Worm (Caenorhabditis elegans) whole organism, early embryonic: ENCODE results near the gene T05A8.1.
A peak's percentile ranks its signal among the peaks of the same experiment; 100 is the strongest.

Experiments used
- B0310.2 ChIP-seq: sonication (generic microtip); optimal IDR thresholded peaks from 2 replicates; lab custom pipeline; 2016; ENCODE audit warnings: mild to moderate bottlenecking, missing genetic modification characterization, missing compliant biosample characterization
- F13C5.2 ChIP-seq: sonication (generic microtip); optimal IDR thresholded peaks from 2 replicates; lab custom pipeline; 2017; ENCODE audit warnings: mild to moderate bottlenecking, missing genetic modification characterization, inconsistent platforms, missing compliant biosample characterization
- aly-1 ChIP-seq: sonication (generic microtip); optimal IDR thresholded peaks from 2 replicates; lab custom pipeline; 2016; ENCODE audit warnings: missing genetic modification characterization, missing compliant biosample characterization
- ama-1 ChIP-seq: fragments of 150-350 bp; optimal IDR thresholded peaks from 2 replicates; lab custom pipeline; 2014
- ceh-13 ChIP-seq: fragments of 200-800 bp; sonication (Bioruptor generic); optimal IDR thresholded peaks from 2 replicates; lab custom pipeline; 2018; ENCODE audit warnings: mild to moderate bottlenecking, missing genetic modification characterization, missing compliant biosample characterization
- ceh-36 ChIP-seq: sonication (generic microtip); optimal IDR thresholded peaks from 2 replicates; lab custom pipeline; 2016; ENCODE audit warnings: missing genetic modification characterization, inconsistent platforms, missing compliant biosample characterization
- ets-7 ChIP-seq: sonication (generic microtip); optimal IDR thresholded peaks from 2 replicates; lab custom pipeline; 2016; ENCODE audit warnings: missing genotype, missing genetic modification characterization, missing compliant biosample characterization
- flt-1 ChIP-seq: fragments of 200-800 bp; sonication (Bioruptor generic); IDR thresholded peaks from 2 replicates; pipeline ENCODE4 v1.3.6; 2022; ENCODE audit warnings: missing genetic modification characterization, missing compliant biosample characterization
- hmbx-1 ChIP-seq: sonication (generic microtip); optimal IDR thresholded peaks from 2 replicates; lab custom pipeline; 2016; ENCODE audit warnings: mild to moderate bottlenecking, missing genetic modification characterization, missing compliant biosample characterization
- hmg-4 ChIP-seq: fragments of 200-800 bp; sonication (Bioruptor generic); optimal IDR thresholded peaks from 2 replicates; lab custom pipeline; 2018; ENCODE audit warnings: mild to moderate bottlenecking, missing genetic modification characterization, missing compliant biosample characterization
- hnd-1 ChIP-seq: sonication (generic microtip); optimal IDR thresholded peaks from 2 replicates; lab custom pipeline; 2016; ENCODE audit warnings: missing genetic modification characterization, missing compliant biosample characterization
- pes-1 ChIP-seq: fragments of 200-800 bp; sonication (Bioruptor generic); IDR thresholded peaks from 2 replicates; pipeline ENCODE4 v1.3.6; 2022; ENCODE audit warnings: missing genetic modification reagents, missing genetic modification characterization, missing compliant biosample characterization
- scrt-1 ChIP-seq: fragments of 200-800 bp; sonication (Bioruptor generic); IDR thresholded peaks from 2 replicates; pipeline ENCODE4 v1.3.6; 2022; ENCODE audit warnings: missing genetic modification characterization, missing compliant biosample characterization
- sea-1 ChIP-seq: fragments of 200-800 bp; sonication (Bioruptor generic); conservative IDR thresholded peaks from 2 replicates; pipeline ENCODE4 v1.3.6; 2022; ENCODE audit warnings: missing genetic modification characterization, missing compliant biosample characterization
- tbx-11 ChIP-seq: fragments of 200-800 bp; sonication (Bioruptor generic); IDR thresholded peaks from 2 replicates; pipeline ENCODE4 v1.3.6; 2022; ENCODE audit warnings: missing genetic modification characterization, missing compliant biosample characterization
- tbx-37 ChIP-seq: fragments of 200-800 bp; sonication (Bioruptor generic); conservative IDR thresholded peaks from 2 replicates; pipeline ENCODE4 v1.3.6; 2022; ENCODE audit warnings: missing genetic modification reagents, missing genetic modification characterization, missing compliant biosample characterization
- tra-4 ChIP-seq: sonication (generic microtip); optimal IDR thresholded peaks from 2 replicates; lab custom pipeline; 2017; ENCODE audit warnings: missing genetic modification characterization, missing compliant biosample characterization

T05A8.1 gene

DNA sequence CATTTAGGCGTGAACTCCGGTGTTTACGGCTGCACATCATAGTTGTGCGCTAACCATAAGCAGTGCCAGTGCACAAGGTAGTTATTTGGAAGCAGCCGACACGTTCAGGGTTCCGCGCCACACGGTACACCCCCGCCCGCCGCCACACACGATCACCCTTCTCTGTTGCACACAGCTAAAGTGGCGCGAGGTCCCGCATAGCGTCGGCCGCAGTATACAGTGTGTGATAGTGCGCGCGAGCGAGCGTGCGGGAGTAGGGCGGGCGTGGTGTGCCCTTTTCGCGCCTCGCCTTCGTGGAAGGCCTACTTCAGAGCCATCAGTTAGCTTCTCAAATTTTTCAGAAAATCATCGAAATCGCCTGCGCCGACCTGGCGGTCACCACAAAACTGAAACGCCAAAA, 27.1 kb upstream of the T05A8.1 start:
- TF ChIP-seq flt-1 (no peak), ceh-13 (no peak), ama-1 (lab: Kevin White, UChicago) (no peak), hmg-4 (GFP tag; lab: Kevin White, UChicago) (no peak)

DNA sequence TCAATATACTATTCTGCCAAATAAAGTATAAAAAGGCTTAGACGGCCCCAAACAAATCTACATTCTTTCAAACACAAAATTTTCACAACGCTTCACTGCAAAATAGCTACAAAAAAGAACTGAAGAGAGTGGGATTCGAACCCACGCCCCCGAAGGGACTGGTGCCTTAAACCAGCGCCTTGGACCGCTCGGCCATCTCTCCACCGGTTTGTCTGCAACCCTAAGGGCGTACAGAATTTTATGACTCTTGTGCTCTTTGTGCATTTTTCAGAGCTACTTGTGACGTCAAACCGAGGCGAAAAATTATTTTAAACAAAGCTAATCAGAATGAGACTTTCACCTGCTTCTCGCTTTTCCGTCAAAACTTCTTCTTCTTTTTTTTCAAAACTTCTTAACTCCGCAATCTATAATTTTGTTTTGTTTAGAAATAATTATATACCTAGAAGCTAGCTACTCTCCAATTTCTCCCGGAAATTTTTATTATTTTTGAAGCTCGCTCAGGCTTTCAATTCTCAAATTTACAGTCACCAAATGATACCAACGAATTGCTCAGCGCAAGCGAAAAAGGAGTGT, 26.4 kb upstream of the T05A8.1 start, which contains the start of gene T05A8.8:
TSS of gene T05A8.8 (plus strand) at position 523 of the 573 bp plus-strand sequence.
- TF ChIP-seq tra-4 (tag; lab: Kevin White, UChicago) = no peak
- TF ChIP-seq flt-1 = no peak
- TF ChIP-seq hnd-1 (tag; lab: Kevin White, UChicago) = no peak
- TF ChIP-seq F13C5.2 (tag; lab: Kevin White, UChicago) = no peak
- TF ChIP-seq ceh-36 = no peak
- no peak for TF ChIP-seq hmg-4 (GFP tag; lab: Kevin White, UChicago)
- no peak for TF ChIP-seq ama-1 (lab: Kevin White, UChicago)

DNA sequence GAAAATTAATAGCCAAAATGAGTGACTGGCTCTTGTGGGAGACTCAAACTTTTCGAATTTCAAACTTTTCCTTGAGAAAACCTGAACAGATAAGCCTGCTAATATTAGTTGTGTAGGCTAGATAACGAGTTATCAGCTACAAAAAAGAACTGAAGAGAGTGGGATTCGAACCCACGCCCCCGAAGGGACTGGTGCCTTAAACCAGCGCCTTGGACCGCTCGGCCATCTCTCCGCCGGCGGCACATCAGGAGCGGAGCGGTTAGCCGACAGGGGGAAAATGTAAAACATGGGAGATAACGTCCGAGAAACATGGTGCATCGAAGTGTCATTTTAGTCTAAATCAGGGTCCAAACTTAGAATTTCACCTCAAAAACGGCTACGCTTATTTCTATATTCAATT, 25.8 kb upstream of the T05A8.1 start:
- TF ChIP-seq ceh-36 (no peak), B0310.2 (no peak), flt-1 (no peak), ama-1 (lab: Kevin White, UChicago) (no peak), hnd-1 (tag; lab: Kevin White, UChicago) (no peak), tbx-37 (no peak), sea-1 (GFP tag; lab: Robert Waterston, UW) (no peak), ceh-13 (no peak), pes-1 (GFP tag; lab: Robert Waterston, UW) (no peak), hmbx-1 (tag; lab: Kevin White, UChicago) (no peak), aly-1 (tag; lab: Kevin White, UChicago) (no peak), F13C5.2 (tag; lab: Kevin White, UChicago) (no peak), ets-7 (tag; lab: Kevin White, UChicago) (no peak)

DNA sequence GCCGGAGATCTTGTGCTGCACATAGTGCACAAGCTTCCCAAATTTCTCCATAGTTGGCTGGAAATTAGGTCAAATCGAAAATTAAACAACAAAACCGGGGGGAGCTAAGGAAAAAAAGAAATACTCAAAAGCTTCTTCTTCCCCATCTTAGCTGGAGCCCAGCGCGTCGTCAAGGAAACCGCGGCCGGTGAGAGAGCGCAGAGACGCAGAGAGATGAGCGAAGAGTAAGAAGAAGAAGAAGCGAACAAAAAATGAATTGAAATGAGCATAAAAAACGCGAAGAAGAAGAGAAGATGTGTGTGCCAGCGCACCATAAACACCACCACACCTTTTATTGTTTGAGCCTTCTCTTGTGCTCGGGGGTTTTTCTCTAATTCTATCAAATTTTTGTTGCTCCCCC, 25.4 kb upstream of the T05A8.1 start, which contains the start of gene wdr-31:
TSS of gene wdr-31 (minus strand) at position 101 of the 400 bp plus-strand sequence.
- TF ChIP-seq ceh-36 (no peak), tra-4 (tag; lab: Kevin White, UChicago) (no peak), hnd-1 (tag; lab: Kevin White, UChicago) (no peak), F13C5.2 (tag; lab: Kevin White, UChicago) (no peak), scrt-1 (GFP tag; lab: Robert Waterston, UW) (no peak), ama-1 (lab: Kevin White, UChicago) (no peak), tbx-37 (no peak), aly-1 (tag; lab: Kevin White, UChicago) (no peak)

DNA sequence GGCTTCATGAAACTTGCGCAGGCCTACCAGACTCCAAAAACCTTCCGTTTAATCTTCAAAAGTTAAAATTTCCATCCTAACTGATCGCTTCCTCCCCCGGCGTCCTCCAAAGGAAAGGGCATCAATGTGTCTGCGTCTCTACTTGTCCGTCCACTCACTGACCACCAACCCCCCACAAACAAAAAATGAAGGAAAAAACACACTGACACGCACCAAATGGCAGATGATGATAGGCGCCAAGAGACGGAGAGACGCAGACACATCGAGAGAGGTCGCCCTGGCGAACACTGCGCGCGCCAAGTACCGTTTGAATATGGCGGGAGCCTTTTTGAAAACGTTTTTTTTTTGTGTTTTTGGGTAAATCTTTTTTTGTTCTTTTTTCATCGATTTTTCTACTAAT, 24.9 kb upstream of the T05A8.1 start:
- TF ChIP-seq scrt-1 (GFP tag; lab: Robert Waterston, UW) (0 out of 2 replicates have a peak, but pooled peaks have one; percentile 27), ceh-36 (no peak)

DNA sequence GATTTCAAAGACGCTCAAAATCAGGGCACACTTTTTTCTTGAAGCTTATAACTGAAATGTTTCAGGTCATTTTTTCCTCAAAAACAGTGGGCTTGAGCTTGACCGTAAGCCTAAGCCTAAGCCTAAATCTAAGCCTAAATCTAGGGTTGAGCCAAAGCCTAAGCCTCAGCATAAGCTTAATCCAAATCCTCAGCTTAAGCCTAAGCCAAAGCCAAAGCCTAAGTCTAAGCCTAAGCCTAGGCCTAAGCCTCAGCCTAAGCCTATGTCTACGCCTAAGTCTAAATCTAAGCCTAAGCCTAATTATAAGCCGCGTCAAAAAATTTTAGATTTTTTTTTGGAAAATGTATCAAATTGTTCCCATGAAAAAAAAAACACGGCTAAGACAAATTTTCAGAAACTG, 24.4 kb upstream of the T05A8.1 start:
- TF ChIP-seq aly-1 (tag; lab: Kevin White, UChicago) (no peak), ceh-36 (peak; percentile 66)

DNA sequence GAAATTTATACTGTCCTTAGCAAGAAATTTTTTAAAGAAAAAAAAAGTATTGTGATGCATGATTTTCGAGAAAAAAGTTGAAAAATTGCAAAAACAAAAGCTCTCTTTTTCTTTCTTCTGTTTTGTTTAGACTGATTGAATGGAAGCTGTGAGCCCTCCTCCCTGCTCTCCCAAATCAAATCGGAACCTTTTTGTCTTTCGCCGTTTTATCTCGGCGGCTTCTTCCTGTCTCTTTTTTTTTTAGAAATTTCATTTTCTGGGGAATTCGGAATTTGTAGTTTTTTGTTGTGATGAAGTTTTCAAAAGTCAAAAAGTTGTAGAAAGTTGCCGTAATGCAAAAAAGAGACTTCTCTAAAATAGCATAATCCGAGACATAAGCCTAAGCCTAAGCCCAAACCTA, 20.8 kb upstream of the T05A8.1 start:
- TF ChIP-seq ama-1 (lab: Kevin White, UChicago) = no peak
- TF ChIP-seq B0310.2 = no peak
- no peak for TF ChIP-seq sea-1 (GFP tag; lab: Robert Waterston, UW)
- no peak for TF ChIP-seq aly-1 (tag; lab: Kevin White, UChicago)
- TF ChIP-seq hmbx-1 (tag; lab: Kevin White, UChicago) = no peak
- TF ChIP-seq scrt-1 (GFP tag; lab: Robert Waterston, UW) = no peak
- TF ChIP-seq ceh-13 = no peak
- TF ChIP-seq hnd-1 (tag; lab: Kevin White, UChicago) = no peak
- TF ChIP-seq F13C5.2 (tag; lab: Kevin White, UChicago) = no peak
- no peak for TF ChIP-seq hmg-4 (GFP tag; lab: Kevin White, UChicago)
- TF ChIP-seq tbx-37 = no peak
- TF ChIP-seq tra-4 (tag; lab: Kevin White, UChicago) = no peak
- TF ChIP-seq ets-7 (tag; lab: Kevin White, UChicago) = no peak
- TF ChIP-seq flt-1 = no peak
- TF ChIP-seq pes-1 (GFP tag; lab: Robert Waterston, UW) = no peak
- TF ChIP-seq tbx-11 = no peak
- no peak for TF ChIP-seq ceh-36

DNA sequence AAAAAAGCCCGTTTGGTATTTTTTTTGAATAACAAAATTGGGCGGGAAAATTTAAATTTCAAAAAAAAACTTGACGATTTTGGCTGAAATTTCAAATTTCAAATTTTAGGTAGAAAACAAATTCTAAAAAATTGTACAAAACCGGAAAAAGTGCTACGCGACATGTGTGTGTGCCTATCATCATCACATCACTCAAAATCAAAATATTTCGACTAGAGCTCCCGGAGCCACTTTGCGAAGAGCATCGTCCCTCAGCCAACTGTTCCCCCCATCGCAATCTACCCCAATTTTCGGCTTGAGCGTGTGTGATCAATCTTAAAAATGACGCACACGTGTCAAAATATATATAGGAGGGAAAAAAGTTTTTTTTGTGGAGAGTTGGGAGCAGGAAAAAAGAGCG, 16.9 kb upstream of the T05A8.1 start:
- TF ChIP-seq ets-7 (tag; lab: Kevin White, UChicago) (no peak), F13C5.2 (tag; lab: Kevin White, UChicago) (no peak), sea-1 (GFP tag; lab: Robert Waterston, UW) (no peak)

DNA sequence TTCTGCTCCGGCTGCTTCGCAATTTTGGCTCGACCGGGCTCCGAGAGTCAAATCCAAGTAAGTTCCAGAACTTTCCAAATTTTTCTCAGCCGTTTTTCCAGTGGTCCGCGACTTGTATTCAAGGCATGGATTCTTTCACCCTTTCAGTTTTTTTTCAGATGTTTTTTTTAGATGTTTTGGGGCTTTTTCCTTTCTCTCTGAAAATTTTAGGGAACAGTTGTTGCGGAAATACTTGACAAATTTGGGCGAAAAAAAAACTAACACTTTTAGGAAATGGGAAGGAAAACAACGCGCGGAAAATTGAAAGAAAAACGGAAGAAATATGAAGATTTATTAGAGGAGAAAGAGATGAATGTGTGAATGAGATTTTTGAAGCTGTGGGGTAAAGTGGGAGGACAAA, 15.7 kb upstream of the T05A8.1 start, which contains the start of the genes T05A8.11 and nep-2:
TSS of gene T05A8.11 (minus strand) at position 101 of the 400 bp plus-strand sequence.
TSS of gene nep-2 (minus strand) at position 192 of the 400 bp plus-strand sequence.
- TF ChIP-seq B0310.2 (no peak), hmg-4 (GFP tag; lab: Kevin White, UChicago) (no peak), tra-4 (tag; lab: Kevin White, UChicago) (no peak), scrt-1 (GFP tag; lab: Robert Waterston, UW) (no peak), tbx-11 (no peak), hmbx-1 (tag; lab: Kevin White, UChicago) (no peak), ceh-36 (no peak), ama-1 (lab: Kevin White, UChicago) (no peak), aly-1 (tag; lab: Kevin White, UChicago) (no peak), ceh-13 (no peak), sea-1 (GFP tag; lab: Robert Waterston, UW) (no peak), pes-1 (GFP tag; lab: Robert Waterston, UW) (no peak), flt-1 (no peak), hnd-1 (tag; lab: Kevin White, UChicago) (no peak)
